Fruit fly (Drosophila melanogaster) whole organism, wandering third instar larva: ENCODE results near the gene ImpE1.

Experiments
- Abd-B ChIP-seq: fragments of >200 bp; optimal IDR thresholded peaks from 2 replicates; lab custom pipeline; 2017; ENCODE audit warnings: missing biosample characterization, missing genetic modification characterization
- CG32264 ChIP-seq: fragments of 200-800 bp; sonication (Bioruptor generic); optimal IDR thresholded peaks from 2 replicates; lab custom pipeline; 2016; ENCODE audit warnings: missing biosample characterization, missing genetic modification characterization
- CG9705 ChIP-seq: fragments of 200-800 bp; sonication (Bioruptor generic); optimal IDR thresholded peaks from 2 replicates; lab custom pipeline; 2018; ENCODE audit warnings: missing biosample characterization, mild to moderate bottlenecking, missing genetic modification characterization
- CrebA ChIP-seq: fragments of 200-800 bp; sonication (Bioruptor generic); optimal IDR thresholded peaks from 2 replicates; lab custom pipeline; 2016; ENCODE audit warnings: missing biosample characterization, mild to moderate bottlenecking, missing genetic modification characterization, borderline replicate concordance
- Dfd ChIP-seq: fragments of >200 bp; optimal IDR thresholded peaks from 2 replicates; lab custom pipeline; 2017; ENCODE audit warnings: missing biosample characterization, missing genetic modification characterization
- Dif ChIP-seq: fragments of 200-275, 200-300 bp; sonication (Bioruptor generic); optimal IDR thresholded peaks from 2 replicates; lab custom pipeline; 2018; ENCODE audit warnings: missing biosample characterization, missing genetic modification characterization; ENCODE audit not compliant: partially characterized antibody
- GATAd ChIP-seq: sonication (Bioruptor generic); optimal IDR thresholded peaks from 2 replicates; lab custom pipeline; 2016; ENCODE audit warnings: missing biosample characterization, missing genetic modification characterization
- Hnf4 ChIP-seq: fragments of 200-800 bp; sonication (Bioruptor generic); optimal IDR thresholded peaks from 2 replicates; lab custom pipeline; 2016; ENCODE audit warnings: missing biosample characterization, mild to moderate bottlenecking, missing genetic modification characterization
- Hr78 ChIP-seq: fragments of >200 bp; optimal IDR thresholded peaks from 2 replicates; lab custom pipeline; 2017; ENCODE audit warnings: missing biosample characterization, missing genetic modification characterization
- Hr83 ChIP-seq: fragments of 200-300 bp; sonication (Bioruptor generic); optimal IDR thresholded peaks from 2 replicates; lab custom pipeline; 2016; ENCODE audit warnings: missing biosample characterization, mild to moderate bottlenecking, missing genetic modification characterization, moderate library complexity; ENCODE audit not compliant: poor library complexity, severe bottlenecking
- Jra ChIP-seq: sonication (Bioruptor generic); optimal IDR thresholded peaks from 2 replicates; lab custom pipeline; 2016; ENCODE audit warnings: missing biosample characterization, missing genetic modification characterization
- Mio ChIP-seq: sonication (Bioruptor generic); optimal IDR thresholded peaks from 2 replicates; lab custom pipeline; 2016; ENCODE audit warnings: missing biosample characterization, missing genetic modification characterization
- Myc ChIP-seq: fragments of >200 bp; optimal IDR thresholded peaks from 2 replicates; lab custom pipeline; 2017
- N ChIP-seq: fragments of >200 bp; optimal IDR thresholded peaks from 2 replicates; lab custom pipeline; 2018; ENCODE audit warnings: missing biosample characterization, missing external identifiers, missing genetic modification characterization
- Vsx2 ChIP-seq: fragments of 200-300, 225-300 bp; sonication (Bioruptor generic); optimal IDR thresholded peaks from 2 replicates; lab custom pipeline; 2018; ENCODE audit warnings: missing biosample characterization, missing genetic modification characterization; ENCODE audit not compliant: partially characterized antibody
- br ChIP-seq: fragments of 200-800 bp; sonication (Bioruptor generic); optimal IDR thresholded peaks from 2 replicates; lab custom pipeline; 2016; ENCODE audit warnings: missing biosample characterization, missing genetic modification characterization
- brk ChIP-seq: fragments of 200-800 bp; sonication (Bioruptor generic); optimal IDR thresholded peaks from 2 replicates; lab custom pipeline; 2016; ENCODE audit warnings: missing biosample characterization, mild to moderate bottlenecking, missing genetic modification characterization
- dl ChIP-seq, 2 experiments: fragments of 175-275, 200-275 bp in 1 of 2; fragments of 200-275 bp in 1 of 2; sonication (Bioruptor generic); optimal IDR thresholded peaks; lab custom pipeline; 2018; ENCODE audit warnings: mild to moderate bottlenecking in 2 of 2, missing biosample characterization in 2 of 2, missing genetic modification characterization in 2 of 2, moderate library complexity in 2 of 2; ENCODE audit not compliant: partially characterized antibody in 2 of 2, insufficient read depth in 1 of 2
- dmrt93B ChIP-seq: fragments of 200-800 bp; sonication (Bioruptor generic); optimal IDR thresholded peaks from 2 replicates; lab custom pipeline; 2018; ENCODE audit warnings: missing biosample characterization, mild to moderate bottlenecking, missing genetic modification characterization
- ey ChIP-seq: fragments of 200-800 bp; sonication (Bioruptor generic); optimal IDR thresholded peaks from 2 replicates; lab custom pipeline; 2016; ENCODE audit warnings: missing biosample characterization, missing genetic modification characterization
- h ChIP-seq: fragments of 200-800 bp; sonication (Bioruptor generic); optimal IDR thresholded peaks from 3 replicates; lab custom pipeline; 2016; ENCODE audit warnings: missing biosample characterization, mild to moderate bottlenecking, missing genetic modification characterization
- pan ChIP-seq: fragments of >200 bp; optimal IDR thresholded peaks from 2 replicates; lab custom pipeline; 2017
- psq ChIP-seq: fragments of 200-800 bp; sonication (Bioruptor generic); optimal IDR thresholded peaks from 3 replicates; lab custom pipeline; 2017; ENCODE audit warnings: missing biosample characterization, mild to moderate bottlenecking, missing genetic modification characterization, moderate library complexity
- rgr ChIP-seq: fragments of 200-800 bp; sonication (Bioruptor generic); optimal IDR thresholded peaks from 3 replicates; lab custom pipeline; 2016; ENCODE audit warnings: missing biosample characterization, mild to moderate bottlenecking, missing genetic modification characterization
- sage ChIP-seq: fragments of 200-800 bp; sonication (Bioruptor generic); optimal IDR thresholded peaks from 2 replicates; lab custom pipeline; 2016; ENCODE audit warnings: missing biosample characterization, mild to moderate bottlenecking, missing genetic modification characterization
- sv ChIP-seq: fragments of 200-800 bp; sonication (Bioruptor generic); optimal IDR thresholded peaks from 3 replicates; lab custom pipeline; 2016; ENCODE audit warnings: missing biosample characterization, missing genetic modification characterization
- tai ChIP-seq: sonication (Bioruptor generic); optimal IDR thresholded peaks from 2 replicates; lab custom pipeline; 2016; ENCODE audit warnings: missing biosample characterization, missing genetic modification characterization
- woc ChIP-seq: sonication (Bioruptor generic); optimal IDR thresholded peaks from 2 replicates; lab custom pipeline; 2016; ENCODE audit warnings: missing biosample characterization, mild to moderate bottlenecking, missing genetic modification characterization

Gene ImpE1

dm6 chr3L:8372035-8372434 is at the start of gene ImpE1:
Gene ImpE1, plus strand, starts transcription at chr3L:8372405.
- TF ChIP-seq Dfd (GFP tag; lab: Kevin White, UChicago) (peak; percentile 76), rgr (GFP tag; lab: Kevin White, UChicago) (no peak), dl (GFP tag; optimal IDR thresholded peaks at IDR 0.05; lab: Kevin White, UChicago; ENCODE audit: insufficient read depth in 1 of 2, partially characterized antibody in 2 of 2) (no peak)

dm6 chr3L:8323817-8324216 is 48.4 kb upstream of the ImpE1 start:
- TF ChIP-seq CG32264 (no peak), CrebA (GFP tag; lab: Kevin White, UChicago) (no peak), Jra (no peak), woc (GFP tag; lab: Kevin White, UChicago) (no peak), dl (GFP tag; optimal IDR thresholded peaks at IDR 0.05; lab: Kevin White, UChicago; ENCODE audit: insufficient read depth in 1 of 2, partially characterized antibody in 2 of 2) (no peak), h (GFP tag; lab: Kevin White, UChicago) (no peak), br (GFP tag; lab: Kevin White, UChicago) (no peak), Myc (lab: Kevin White, UChicago) (no peak)
- TF ChIP-seq, all 38 proteins: peak for 0

dm6 chr3L:8325559-8325958 is 46.6 kb upstream of the ImpE1 start, which contains the start of gene CG34461:
Gene CG34461, plus strand, starts transcription at chr3L:8325859.
- TF ChIP-seq Hr78 (GFP tag; lab: Kevin White, UChicago), result no peak
- no peak for TF ChIP-seq ey (GFP tag; lab: Kevin White, UChicago)
- no peak for TF ChIP-seq CG9705 (GFP tag; lab: Kevin White, UChicago)
- TF ChIP-seq Mio (GFP tag; lab: Kevin White, UChicago), result no peak
- TF ChIP-seq dmrt93B (GFP tag; lab: Kevin White, UChicago), result no peak
- no peak for TF ChIP-seq pan (lab: Kevin White, UChicago)
- no peak for TF ChIP-seq Myc (lab: Kevin White, UChicago)

- TF ChIP-seq ey (GFP tag; lab: Kevin White, UChicago), result no peak
- TF ChIP-seq sv (GFP tag; lab: Kevin White, UChicago), result no peak
- no peak for TF ChIP-seq Vsx2
- TF ChIP-seq Hr83 (GFP tag; lab: Kevin White, UChicago), result no peak
- TF ChIP-seq rgr (GFP tag; lab: Kevin White, UChicago), result no peak
- no peak for TF ChIP-seq CrebA (GFP tag; lab: Kevin White, UChicago)
- TF ChIP-seq psq (GFP tag; lab: Kevin White, UChicago), result no peak
- TF ChIP-seq brk (GFP tag; lab: Kevin White, UChicago), result no peak
- no peak for TF ChIP-seq tai (GFP tag; lab: Kevin White, UChicago)
Measured at dm6 chr3L:8328283-8328682, 43.9 kb upstream of the ImpE1 start, which contains the start of gene CG34462. Gene CG34462, plus strand, starts transcription at chr3L:8328583.

DNA sequence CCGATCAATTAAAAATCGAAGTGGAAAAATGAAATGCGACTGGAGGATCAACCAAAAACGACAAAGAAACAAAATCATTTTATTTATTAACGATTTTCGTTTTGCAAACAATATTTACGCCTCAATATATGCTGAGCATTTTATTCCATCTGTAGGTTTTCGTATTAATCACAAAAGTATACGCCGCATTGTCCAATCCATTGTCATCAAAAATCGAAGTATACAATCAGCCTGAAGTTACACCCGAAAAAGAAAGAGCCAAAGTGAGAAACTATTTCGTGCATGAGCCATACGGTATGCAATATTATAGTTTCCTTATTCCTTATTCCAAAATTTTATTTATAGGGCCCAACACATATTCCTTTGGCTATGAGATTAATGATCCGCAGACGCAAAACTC is 43.2 kb upstream of the ImpE1 start:
- no peak for TF ChIP-seq Abd-B (GFP tag; lab: Kevin White, UChicago)
- TF ChIP-seq pan (lab: Kevin White, UChicago), result no peak
- peak; percentile 89 for TF ChIP-seq N (GFP tag; lab: Kevin White, UChicago)
- peak; percentile 54 for TF ChIP-seq Dif (GFP tag; lab: Kevin White, UChicago)
- TF ChIP-seq Vsx2, result peak; percentile 79
- no peak for TF ChIP-seq CG9705 (GFP tag; lab: Kevin White, UChicago)
- peak; percentile 96 for TF ChIP-seq Myc (lab: Kevin White, UChicago)
- no peak for TF ChIP-seq GATAd

DNA sequence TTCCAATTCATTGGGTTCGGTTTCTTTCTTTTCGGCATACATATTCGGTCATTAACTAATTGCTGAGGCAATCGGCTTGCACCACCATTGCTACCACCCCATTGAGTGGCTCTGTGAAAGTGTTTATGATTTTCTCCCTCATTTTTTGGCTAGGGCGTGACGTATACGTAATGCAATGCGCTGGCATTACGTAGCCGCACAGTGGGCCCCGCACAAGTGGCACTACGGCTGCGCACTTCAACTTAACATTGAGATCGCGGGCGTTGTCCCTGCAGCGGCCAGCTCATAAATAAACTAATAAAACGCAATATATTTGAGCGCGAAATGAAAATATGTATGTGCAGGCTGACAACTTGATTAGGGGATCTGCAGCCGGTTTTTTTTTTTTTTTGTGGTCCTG is 40.8 kb upstream of the ImpE1 start:
- TF ChIP-seq pan (lab: Kevin White, UChicago) (no peak), Hnf4 (no peak), dl (GFP tag; optimal IDR thresholded peaks at IDR 0.05; lab: Kevin White, UChicago; ENCODE audit: insufficient read depth in 1 of 2, partially characterized antibody in 2 of 2) (no peak), Hr78 (GFP tag; lab: Kevin White, UChicago) (no peak), CG9705 (GFP tag; lab: Kevin White, UChicago) (no peak), GATAd (no peak), woc (GFP tag; lab: Kevin White, UChicago) (no peak), ey (GFP tag; lab: Kevin White, UChicago) (no peak), CrebA (GFP tag; lab: Kevin White, UChicago) (no peak), Dif (GFP tag; lab: Kevin White, UChicago) (no peak), Vsx2 (no peak), sage (GFP tag; lab: Kevin White, UChicago) (no peak), h (GFP tag; lab: Kevin White, UChicago) (no peak), psq (GFP tag; lab: Kevin White, UChicago) (no peak), N (GFP tag; lab: Kevin White, UChicago) (no peak), tai (GFP tag; lab: Kevin White, UChicago) (no peak), sv (GFP tag; lab: Kevin White, UChicago) (no peak)
